Worm (Caenorhabditis elegans): ENCODE measurements around the gene srx-47.

The srx-47 gene

DNA sequence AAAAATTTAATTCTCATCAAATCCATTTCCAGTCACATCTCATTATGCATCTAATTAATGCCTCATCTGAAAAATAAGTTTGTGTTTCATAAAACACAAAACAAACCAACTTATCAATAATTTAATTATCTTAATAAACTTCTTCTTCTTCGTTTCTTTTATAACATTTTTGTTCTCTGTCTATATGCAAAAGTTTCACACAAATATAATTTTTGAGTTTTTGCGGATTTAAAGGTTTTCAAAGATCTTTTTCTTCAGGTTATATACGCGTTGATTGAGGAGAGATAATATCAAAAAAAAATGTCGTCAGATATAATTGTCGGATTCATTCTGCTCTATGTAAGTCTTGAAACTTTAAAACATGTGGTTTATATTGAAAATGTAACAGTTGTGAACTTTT is at the start of gene srx-47:
Gene srx-47, plus strand, starts transcription at position 301 of the 400 bp plus-strand sequence.
- no peak for TF ChIP-seq ceh-9 (tag; optimal IDR thresholded peaks at IDR 0.05)
- no peak for TF ChIP-seq pqm-1 (tag; optimal IDR thresholded peaks at IDR 0.05)
- no peak for TF ChIP-seq lin-11 (tag; optimal IDR thresholded peaks at IDR 0.05)
- TF ChIP-seq nhr-232 (tag; optimal IDR thresholded peaks at IDR 0.05) = no peak
- TF ChIP-seq ceh-6 (GFP tag; optimal IDR thresholded peaks at IDR 0.05) = no peak

ce11 chrV:9303026-9303425 is 46.8 kb upstream of the srx-47 start, which contains the start of gene nhr-39:
Gene nhr-39, plus strand, starts transcription at chrV:9303326.
- TF ChIP-seq ceh-6 (GFP tag; optimal IDR thresholded peaks at IDR 0.05) = no peak
- no peak for TF ChIP-seq nhr-232 (tag; optimal IDR thresholded peaks at IDR 0.05)
- TF ChIP-seq ceh-18 (tag; optimal IDR thresholded peaks at IDR 0.05) = no peak
- no peak for TF ChIP-seq elt-4 (tag; optimal IDR thresholded peaks at IDR 0.05)
- TF ChIP-seq dve-1 (tag; optimal IDR thresholded peaks at IDR 0.05) = no peak
- no peak for TF ChIP-seq ceh-2 (tag; optimal IDR thresholded peaks at IDR 0.05)
- no peak for TF ChIP-seq fax-1 (tag; optimal IDR thresholded peaks at IDR 0.05)
- no peak for TF ChIP-seq pros-1 (tag; optimal IDR thresholded peaks at IDR 0.05)
- no peak for TF ChIP-seq fkh-6 (tag; optimal IDR thresholded peaks at IDR 0.05)
- no peak for TF ChIP-seq ceh-45 (GFP tag; IDR thresholded peaks at IDR 0.05)
- no peak for TF ChIP-seq ztf-16 (tag; optimal IDR thresholded peaks at IDR 0.05)
- no peak for TF ChIP-seq fkh-10 (GFP tag; optimal IDR thresholded peaks at IDR 0.05)
- no peak for TF ChIP-seq nhr-11 (tag; optimal IDR thresholded peaks at IDR 0.05)
- no peak for TF ChIP-seq ceh-9 (tag; optimal IDR thresholded peaks at IDR 0.05)
- TF ChIP-seq ceh-22 (tag; optimal IDR thresholded peaks at IDR 0.05) = no peak
- TF ChIP-seq pha-4 (tag; optimal IDR thresholded peaks at IDR 0.05) = no peak
- TF ChIP-seq C38D4.7 (GFP tag; optimal IDR thresholded peaks at IDR 0.05) = no peak
- TF ChIP-seq ets-4 (tag; optimal IDR thresholded peaks at IDR 0.05) = no peak
- no peak for TF ChIP-seq odd-2 (tag; optimal IDR thresholded peaks at IDR 0.05)

ce11 chrV:9305116-9305515 is 44.7 kb upstream of the srx-47 start, which contains the start of gene F44A2.3:
Gene F44A2.3, plus strand, starts transcription at chrV:9305416.
- TF ChIP-seq fkh-6 (tag; optimal IDR thresholded peaks at IDR 0.05) (no peak), rnt-1 (tag; optimal IDR thresholded peaks at IDR 0.05) (no peak), gmeb-2 (tag; optimal IDR thresholded peaks at IDR 0.05) (no peak), ref-2 (tag; optimal IDR thresholded peaks at IDR 0.05) (no peak)

DNA sequence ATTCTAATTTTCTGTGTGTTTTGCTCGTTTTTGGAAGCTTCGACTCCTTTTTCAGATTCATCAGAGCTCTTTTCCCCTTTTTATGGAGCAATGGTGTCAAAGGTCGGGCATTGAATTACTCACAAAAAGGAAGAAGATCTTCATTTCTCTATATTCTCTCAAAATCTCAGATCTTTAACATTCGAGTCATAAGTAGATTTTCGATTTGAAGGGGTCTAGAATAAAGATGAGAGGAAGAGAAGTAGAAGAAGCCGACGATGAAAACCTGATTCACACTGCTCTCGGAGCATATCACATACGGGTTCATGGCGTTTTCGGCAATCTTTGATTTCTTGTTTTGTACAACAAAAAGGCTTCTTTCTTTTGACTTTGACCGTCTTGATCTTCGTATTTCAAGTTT is 37.4 kb upstream of the srx-47 start:
- TF ChIP-seq odd-2 (tag; optimal IDR thresholded peaks at IDR 0.05) (no peak), ceh-6 (GFP tag; optimal IDR thresholded peaks at IDR 0.05) (no peak), ceh-19 (GFP tag; optimal IDR thresholded peaks at IDR 0.05) (no peak), pax-1 (tag; optimal IDR thresholded peaks at IDR 0.05) (no peak), ceh-2 (tag; optimal IDR thresholded peaks at IDR 0.05) (no peak), pros-1 (tag; optimal IDR thresholded peaks at IDR 0.05) (no peak), nfya-1 (tag; optimal IDR thresholded peaks at IDR 0.05) (no peak)

DNA sequence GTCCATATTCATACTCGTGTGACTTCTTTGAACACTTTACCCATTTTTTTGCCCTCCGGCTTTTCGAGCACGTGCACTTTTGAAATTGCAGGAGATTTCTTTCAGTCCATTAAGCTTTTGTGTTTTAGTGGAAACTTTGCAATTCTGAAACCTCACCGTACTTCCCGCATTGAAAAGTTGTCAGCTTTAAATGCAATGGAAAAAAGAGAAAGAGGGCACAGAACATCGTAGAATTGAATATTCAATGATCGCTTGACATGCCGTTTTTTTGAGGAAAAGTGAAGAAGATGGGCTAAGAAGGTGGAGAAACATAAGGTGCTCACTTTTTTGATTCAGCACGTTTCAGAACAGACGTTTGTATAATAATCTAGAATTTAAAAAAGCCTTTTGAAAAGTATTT is 35.4 kb upstream of the srx-47 start:
- TF ChIP-seq ttx-3 (tag; optimal IDR thresholded peaks at IDR 0.05) (no peak), ceh-9 (tag; optimal IDR thresholded peaks at IDR 0.05) (no peak), mec-3 (tag; optimal IDR thresholded peaks at IDR 0.05; ENCODE audit: borderline replicate concordance) (no peak), che-1 (tag; optimal IDR thresholded peaks at IDR 0.05) (no peak), zip-5 (tag; optimal IDR thresholded peaks at IDR 0.05) (no peak), ceh-48 (tag; optimal IDR thresholded peaks at IDR 0.05) (no peak), sdc-2 (tag; optimal IDR thresholded peaks at IDR 0.05) (no peak), fkh-10 (GFP tag; optimal IDR thresholded peaks at IDR 0.05) (no peak), ceh-2 (tag; optimal IDR thresholded peaks at IDR 0.05) (no peak), ceh-19 (GFP tag; optimal IDR thresholded peaks at IDR 0.05) (no peak), ceh-45 (GFP tag; IDR thresholded peaks at IDR 0.05) (no peak), ceh-14 (tag; optimal IDR thresholded peaks at IDR 0.05) (no peak), nfya-1 (tag; optimal IDR thresholded peaks at IDR 0.05) (no peak), ceh-24 (tag; optimal IDR thresholded peaks at IDR 0.05) (no peak)
